Fruit fly (Drosophila melanogaster) whole organism, embryonic: ENCODE results near the gene CG6051.
A peak's percentile ranks its signal among the peaks of the same experiment; 100 is the strongest.

ENCODE experiments used
- Ada2b ChIP-seq: fragments of 200-800 bp; sonication (Bioruptor generic); IDR thresholded peaks from 2 replicates; pipeline ENCODE4 v1.3.6; 2022; ENCODE audit warnings: missing biosample characterization, missing genetic modification characterization
- Atf3 ChIP-seq: fragments of 200-800 bp; sonication (Bioruptor generic); optimal IDR thresholded peaks from 3 replicates; lab custom pipeline; 2016; ENCODE audit warnings: missing biosample characterization, missing genetic modification characterization
- Atf6 ChIP-seq: fragments of 200-800 bp; sonication (Bioruptor generic); IDR thresholded peaks from 2 replicates; pipeline ENCODE4 v1.3.6; 2022; ENCODE audit warnings: missing biosample characterization, missing genetic modification characterization
- B-H1 ChIP-seq: fragments of 200-800 bp; sonication (Bioruptor generic); IDR thresholded peaks from 3 replicates; pipeline ENCODE4 v1.3.6; 2022; ENCODE audit warnings: missing biosample characterization, missing genetic modification characterization
- BtbVII ChIP-seq: fragments of 200-800 bp; sonication (Bioruptor generic); optimal IDR thresholded peaks from 3 replicates; lab custom pipeline; 2017; ENCODE audit warnings: missing biosample characterization, mild to moderate bottlenecking, missing genetic modification characterization
- Bteb2 ChIP-seq: fragments of 200-800 bp; sonication (Bioruptor generic); optimal IDR thresholded peaks from 2 replicates; lab custom pipeline; 2016; ENCODE audit warnings: missing biosample characterization, missing genetic modification characterization
- CG10209 ChIP-seq: fragments of 200-800 bp; sonication (Bioruptor generic); optimal IDR thresholded peaks from 3 replicates; lab custom pipeline; 2017; ENCODE audit warnings: missing biosample characterization, mild to moderate bottlenecking, missing genetic modification characterization, missing genetic modification reagents
- CG1024 ChIP-seq: fragments of 200-800 bp; sonication (Bioruptor generic); IDR thresholded peaks from 2 replicates; pipeline ENCODE4 v1.3.6; 2022; ENCODE audit warnings: missing biosample characterization, missing genetic modification characterization
- CG10565 ChIP-seq: fragments of 200-800 bp; sonication (Bioruptor generic); optimal IDR thresholded peaks from 3 replicates; lab custom pipeline; 2016; ENCODE audit warnings: missing biosample characterization, mild to moderate bottlenecking, missing genetic modification characterization
- CG13123 ChIP-seq: fragments of 200-800 bp; sonication (Bioruptor generic); optimal IDR thresholded peaks from 2 replicates; lab custom pipeline; 2016; ENCODE audit warnings: missing biosample characterization, missing genetic modification characterization
- CG15073 ChIP-seq: fragments of 200-800 bp; sonication (Bioruptor generic); optimal IDR thresholded peaks from 2 replicates; lab custom pipeline; 2016; ENCODE audit warnings: missing biosample characterization, missing genetic modification characterization
- CG15514 ChIP-seq: fragments of 200-800 bp; sonication (Bioruptor generic); optimal IDR thresholded peaks from 3 replicates; lab custom pipeline; 2017; ENCODE audit warnings: missing biosample characterization, missing genetic modification characterization, mild to moderate bottlenecking, moderate library complexity, missing genetic modification reagents
- CG16815 ChIP-seq: fragments of 200-800 bp; sonication (Bioruptor generic); optimal IDR thresholded peaks from 3 replicates; lab custom pipeline; 2017; ENCODE audit warnings: missing biosample characterization, mild to moderate bottlenecking, missing genetic modification characterization
- CG17361 ChIP-seq: fragments of 200-800 bp; sonication (Bioruptor generic); IDR thresholded peaks from 3 replicates; pipeline ENCODE4 v1.3.6; 2022; ENCODE audit warnings: missing biosample characterization, missing genetic modification characterization
- CG2116 ChIP-seq: fragments of 200-800 bp; sonication (Bioruptor generic); optimal IDR thresholded peaks from 3 replicates; lab custom pipeline; 2018; ENCODE audit warnings: missing biosample characterization, mild to moderate bottlenecking, missing genetic modification characterization
- CG2202 ChIP-seq: fragments of 200-800 bp; sonication (Bioruptor generic); optimal IDR thresholded peaks from 2 replicates; lab custom pipeline; 2018; ENCODE audit warnings: missing biosample characterization, mild to moderate bottlenecking, missing genetic modification characterization
- CG3407 ChIP-seq: fragments of 200-800 bp; sonication (Bioruptor generic); optimal IDR thresholded peaks from 2 replicates; lab custom pipeline; 2018; ENCODE audit warnings: missing biosample characterization, mild to moderate bottlenecking, missing genetic modification characterization
- CG4282 ChIP-seq: fragments of 200-800 bp; sonication (Bioruptor generic); optimal IDR thresholded peaks from 2 replicates; lab custom pipeline; 2016; ENCODE audit warnings: missing biosample characterization, missing genetic modification characterization
- CG7786 ChIP-seq: fragments of 200-800 bp; sonication (Bioruptor generic); optimal IDR thresholded peaks from 2 replicates; lab custom pipeline; 2016; ENCODE audit warnings: missing biosample characterization, missing genetic modification characterization
- CG8359 ChIP-seq: fragments of 200-800 bp; sonication (Bioruptor generic); optimal IDR thresholded peaks from 2 replicates; lab custom pipeline; 2017; ENCODE audit warnings: missing biosample characterization, mild to moderate bottlenecking, missing genetic modification characterization, borderline replicate concordance
- CG9727 ChIP-seq: fragments of 200-800 bp; sonication (Bioruptor generic); optimal IDR thresholded peaks from 3 replicates; lab custom pipeline; 2017; ENCODE audit warnings: missing biosample characterization, mild to moderate bottlenecking, missing genetic modification characterization
- CTCF ChIP-seq: fragments of 200-800 bp; sonication (Bioruptor generic); optimal IDR thresholded peaks from 2 replicates; lab custom pipeline; 2017; ENCODE audit warnings: missing biosample characterization, mild to moderate bottlenecking, missing genetic modification characterization, moderate library complexity
- CoRest ChIP-seq: fragments of 200-800 bp; sonication (Bioruptor generic); optimal IDR thresholded peaks from 3 replicates; lab custom pipeline; 2018; ENCODE audit warnings: missing biosample characterization, mild to moderate bottlenecking, missing genetic modification characterization, moderate library complexity
- D19B ChIP-seq: fragments of 200-800 bp; sonication (Bioruptor generic); optimal IDR thresholded peaks from 2 replicates; lab custom pipeline; 2017; ENCODE audit warnings: missing biosample characterization, mild to moderate bottlenecking, missing genetic modification characterization
- Doc2 ChIP-seq: fragments of 200-800 bp; sonication (Bioruptor generic); IDR thresholded peaks from 2 replicates; pipeline ENCODE4 v1.3.6; 2022; ENCODE audit warnings: missing biosample characterization, missing genetic modification characterization
- Elba2 ChIP-seq: fragments of 200-800 bp; sonication (Bioruptor generic); optimal IDR thresholded peaks from 3 replicates; lab custom pipeline; 2016; ENCODE audit warnings: missing biosample characterization, missing genetic modification characterization
- H2.0 ChIP-seq: fragments of 200-800 bp; sonication (Bioruptor generic); IDR thresholded peaks from 2 replicates; pipeline ENCODE4 v1.3.6; 2022; ENCODE audit warnings: missing biosample characterization, missing genetic modification characterization
- HLH4C ChIP-seq: fragments of 200-800 bp; sonication (Bioruptor generic); IDR thresholded peaks from 3 replicates; pipeline ENCODE4 v1.3.6; 2022; ENCODE audit warnings: missing biosample characterization, missing genetic modification characterization; ENCODE audit not compliant: partially characterized antibody
- Hmx ChIP-seq: fragments of 200-800 bp; sonication (Bioruptor generic); optimal IDR thresholded peaks from 2 replicates; lab custom pipeline; 2016; ENCODE audit warnings: missing biosample characterization, missing genetic modification characterization
- NC2α ChIP-seq: fragments of 200-800 bp; sonication (Bioruptor generic); optimal IDR thresholded peaks from 2 replicates; lab custom pipeline; 2016; ENCODE audit warnings: missing biosample characterization, missing genetic modification characterization
- Sox100B ChIP-seq: fragments of 200-800 bp; sonication (Bioruptor generic); optimal IDR thresholded peaks from 3 replicates; lab custom pipeline; 2018; ENCODE audit warnings: missing biosample characterization, mild to moderate bottlenecking, missing genetic modification characterization
- Xbp1 ChIP-seq: fragments of 200-800 bp; sonication (Bioruptor generic); optimal IDR thresholded peaks from 3 replicates; lab custom pipeline; 2016; ENCODE audit warnings: missing biosample characterization, mild to moderate bottlenecking, missing genetic modification characterization
- al ChIP-seq: fragments of 200-800 bp; sonication (Bioruptor generic); IDR thresholded peaks from 2 replicates; pipeline ENCODE4 v1.3.6; 2022; ENCODE audit warnings: missing biosample characterization, missing genetic modification characterization
- aop ChIP-seq: fragments of 200-800 bp; sonication (Bioruptor generic); IDR thresholded peaks from 2 replicates; pipeline ENCODE4 v1.3.6; 2022; ENCODE audit warnings: missing biosample characterization, missing genetic modification characterization
- dmrt99B ChIP-seq: fragments of 200-800 bp; sonication (Bioruptor generic); optimal IDR thresholded peaks from 2 replicates; lab custom pipeline; 2018; ENCODE audit warnings: missing biosample characterization, mild to moderate bottlenecking, missing genetic modification characterization, moderate library complexity
- eyg ChIP-seq: fragments of 200-800 bp; sonication (Bioruptor generic); optimal IDR thresholded peaks from 3 replicates; lab custom pipeline; 2016; ENCODE audit warnings: missing biosample characterization, missing genetic modification characterization
- fd102C ChIP-seq: fragments of 200-800 bp; sonication (Bioruptor generic); optimal IDR thresholded peaks from 2 replicates; lab custom pipeline; 2018; ENCODE audit warnings: missing biosample characterization, mild to moderate bottlenecking, missing genetic modification characterization, moderate library complexity
- gce ChIP-seq: fragments of 200-800 bp; sonication (Bioruptor generic); IDR thresholded peaks from 3 replicates; pipeline ENCODE4 v1.3.6; 2022; ENCODE audit warnings: missing biosample characterization, missing genetic modification characterization
- gsb ChIP-seq: fragments of 200-800 bp; sonication (Bioruptor generic); IDR thresholded peaks from 2 replicates; pipeline ENCODE4 v1.3.6; 2022; ENCODE audit warnings: missing biosample characterization, missing genetic modification characterization
- gsb-n ChIP-seq: fragments of 200-800 bp; sonication (Bioruptor generic); optimal IDR thresholded peaks from 3 replicates; lab custom pipeline; 2018; ENCODE audit warnings: missing biosample characterization, mild to moderate bottlenecking, missing genetic modification characterization
- hbn ChIP-seq: fragments of 200-800 bp; sonication (Bioruptor generic); IDR thresholded peaks from 2 replicates; pipeline ENCODE4 v1.3.6; 2022; ENCODE audit warnings: missing biosample characterization, missing genetic modification characterization; ENCODE audit not compliant: partially characterized antibody
- mld ChIP-seq: fragments of 200-800 bp; sonication (Bioruptor generic); IDR thresholded peaks from 3 replicates; pipeline ENCODE4 v1.3.6; 2022; ENCODE audit warnings: missing biosample characterization, missing genetic modification characterization; ENCODE audit not compliant: partially characterized antibody
- nom ChIP-seq: fragments of 200-800 bp; sonication (Bioruptor generic); optimal IDR thresholded peaks from 2 replicates; lab custom pipeline; 2017; ENCODE audit warnings: missing biosample characterization, missing genetic modification characterization, mild to moderate bottlenecking, moderate library complexity, missing genetic modification reagents
- p53 ChIP-seq: fragments of 200-800 bp; sonication (Bioruptor generic); optimal IDR thresholded peaks from 2 replicates; lab custom pipeline; 2016; ENCODE audit warnings: missing biosample characterization, missing genetic modification characterization
- ranshi ChIP-seq: fragments of 200-800 bp; sonication (Bioruptor generic); IDR thresholded peaks from 2 replicates; pipeline ENCODE4 v1.3.6; 2022; ENCODE audit warnings: missing biosample characterization, missing genetic modification characterization
- sd ChIP-seq: fragments of 200-800 bp; sonication (Bioruptor generic); optimal IDR thresholded peaks from 3 replicates; lab custom pipeline; 2018; ENCODE audit warnings: missing biosample characterization, mild to moderate bottlenecking, missing genetic modification characterization, moderate library complexity
- seq ChIP-seq: fragments of 200-800 bp; sonication (Bioruptor generic); IDR thresholded peaks from 2 replicates; pipeline ENCODE4 v1.3.6; 2022; ENCODE audit warnings: missing biosample characterization, missing genetic modification characterization
- slp2 ChIP-seq: fragments of 200-800 bp; sonication (Bioruptor generic); optimal IDR thresholded peaks from 2 replicates; lab custom pipeline; 2016; ENCODE audit warnings: missing biosample characterization, missing genetic modification characterization
- toy ChIP-seq: fragments of 200-800 bp; sonication (Bioruptor generic); IDR thresholded peaks from 2 replicates; pipeline ENCODE4 v1.3.6; 2022; ENCODE audit warnings: missing biosample characterization, missing genetic modification characterization
- trem ChIP-seq: fragments of 200-800 bp; optimal IDR thresholded peaks from 3 replicates; lab custom pipeline; 2019; ENCODE audit warnings: missing biosample characterization, mild to moderate bottlenecking, missing genetic modification characterization, moderate library complexity
- ttk ChIP-seq: fragments of 200-800 bp; sonication (Bioruptor generic); IDR thresholded peaks from 2 replicates; pipeline ENCODE4 v2.1.2; 2022; ENCODE audit warnings: missing biosample characterization, missing genetic modification characterization
- vnd ChIP-seq: fragments of 200-800 bp; sonication (Bioruptor generic); IDR thresholded peaks from 3 replicates; pipeline ENCODE4 v1.3.6; 2022; ENCODE audit warnings: missing biosample characterization, missing genetic modification characterization; ENCODE audit not compliant: partially characterized antibody
- z ChIP-seq: fragments of 200-800 bp; sonication (Bioruptor generic); IDR thresholded peaks from 3 replicates; pipeline ENCODE4 v1.3.6; 2022; ENCODE audit warnings: missing biosample characterization, missing genetic modification characterization

CG6051 gene

dm6 chr3R:27137914-27138323, 12.9 kb downstream of the CG6051 start (continued):
- no peak for TF ChIP-seq ranshi (GFP tag; lab: Robert Waterston, UW)
- TF ChIP-seq CTCF (GFP tag; lab: Kevin White, UChicago) = peak; percentile 9
- no peak for TF ChIP-seq nom (GFP tag; lab: Kevin White, UChicago)
- no peak for TF ChIP-seq Atf3
- no peak for TF ChIP-seq CG1024
- no peak for TF ChIP-seq al (GFP tag; lab: Robert Waterston, UW)
- no peak for TF ChIP-seq hbn (GFP tag; lab: Robert Waterston, UW)
- no peak for TF ChIP-seq CG15073 (GFP tag; lab: Kevin White, UChicago)
- no peak for TF ChIP-seq p53 (GFP tag; lab: Kevin White, UChicago)
- TF ChIP-seq Elba2 (GFP tag; lab: Kevin White, UChicago) = no peak
- no peak for TF ChIP-seq Ada2b (GFP tag; lab: Robert Waterston, UW)
- peak; percentile 17 for TF ChIP-seq eyg (GFP tag; lab: Kevin White, UChicago)
- TF ChIP-seq CoRest (tag; lab: Kevin White, UChicago) = peak; percentile 22
- no peak for TF ChIP-seq fd102C (GFP tag; lab: Kevin White, UChicago)
- TF ChIP-seq vnd = no peak
- peak; percentile 34 for TF ChIP-seq CG2202
- TF ChIP-seq CG15514 (GFP tag; lab: Kevin White, UChicago) = no peak
- TF ChIP-seq CG16815 = no peak
- no peak for TF ChIP-seq HLH4C (GFP tag; lab: Robert Waterston, UW)
- no peak for TF ChIP-seq gce
- TF ChIP-seq trem = no peak
- peak; percentile 62 for TF ChIP-seq Sox100B
- no peak for TF ChIP-seq NC2α (GFP tag; lab: Kevin White, UChicago)
- no peak for TF ChIP-seq CG9727 (GFP tag; lab: Kevin White, UChicago)
- no peak for TF ChIP-seq CG10565 (GFP tag; lab: Kevin White, UChicago)
- no peak for TF ChIP-seq Bteb2 (GFP tag; lab: Kevin White, UChicago)
- TF ChIP-seq B-H1 (GFP tag; lab: Robert Waterston, UW) = no peak
- no peak for TF ChIP-seq Atf6 (GFP tag; lab: Robert Waterston, UW)
- no peak for TF ChIP-seq H2.0 (GFP tag; lab: Robert Waterston, UW)
- no peak for TF ChIP-seq gsb (GFP tag; lab: Robert Waterston, UW)
- TF ChIP-seq toy = no peak
- TF ChIP-seq Xbp1 (GFP tag; lab: Kevin White, UChicago) = no peak
- no peak for TF ChIP-seq Doc2 (GFP tag; lab: Robert Waterston, UW)
- no peak for TF ChIP-seq CG7786 (GFP tag; lab: Kevin White, UChicago)
- TF ChIP-seq CG2116 (GFP tag; lab: Kevin White, UChicago) = peak; percentile 2
- TF ChIP-seq sd (tag; lab: Kevin White, UChicago) = no peak
- TF ChIP-seq BtbVII (GFP tag; lab: Kevin White, UChicago) = no peak
- TF ChIP-seq D19B (GFP tag; lab: Kevin White, UChicago) = no peak
- peak; percentile 65 for TF ChIP-seq CG3407 (GFP tag; lab: Kevin White, UChicago)
- TF ChIP-seq CG10209 (GFP tag; lab: Kevin White, UChicago) = peak; percentile 11
- no peak for TF ChIP-seq Hmx (GFP tag; lab: Kevin White, UChicago)
- TF ChIP-seq seq (GFP tag; lab: Robert Waterston, UW) = no peak; the same call in 1 of the 2 replicates
- no peak for TF ChIP-seq mld (GFP tag; lab: Robert Waterston, UW)
- TF ChIP-seq CG8359 = peak; percentile 36
- no peak for TF ChIP-seq CG4282 (GFP tag; lab: Kevin White, UChicago)
- peak; percentile 38 for TF ChIP-seq gsb-n (tag; lab: Kevin White, UChicago)
- TF ChIP-seq CG13123 (GFP tag; lab: Kevin White, UChicago) = no peak
- TF ChIP-seq slp2 (GFP tag; lab: Kevin White, UChicago) = peak; percentile 22
- TF ChIP-seq CG17361 (GFP tag; lab: Robert Waterston, UW) = peak; percentile 56; the same call in 2 of the 3 replicates
- TF ChIP-seq aop (GFP tag; lab: Robert Waterston, UW) = no peak
- peak; percentile 54 for TF ChIP-seq dmrt99B (tag; lab: Kevin White, UChicago)
- TF ChIP-seq z (GFP tag; lab: Robert Waterston, UW) = no peak
- peak; percentile 21; the same call in 1 of the 2 replicates for TF ChIP-seq ttk (GFP tag; lab: Robert Waterston, UW)
